Fruit fly (Drosophila melanogaster): ENCODE data around the gene CG8326.

DNA sequence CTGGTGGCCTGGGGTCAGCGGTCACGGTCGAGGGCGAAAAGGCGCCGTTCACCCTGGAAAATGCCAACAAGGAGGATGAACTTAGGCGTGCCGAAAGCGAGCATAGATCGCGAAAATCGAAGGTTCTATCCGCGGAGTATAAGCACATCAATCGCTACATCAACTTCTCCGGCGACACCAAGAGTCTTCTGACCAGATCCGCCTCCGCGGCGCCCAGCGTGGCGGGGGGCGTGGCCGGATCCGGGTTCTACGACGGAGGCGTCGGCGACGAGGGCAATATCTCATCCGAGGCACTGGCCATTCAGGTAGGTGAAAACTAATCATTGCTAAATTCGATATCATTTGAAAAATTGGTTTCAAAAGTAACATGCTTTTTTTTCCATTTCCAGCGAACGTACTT lies 31.7 kb downstream of the CG8326 start:
- TF ChIP-seq ttk (optimal IDR thresholded peaks at IDR 0.05) = no peak
- TF ChIP-seq insv (optimal IDR thresholded peaks at IDR 0.05) = no peak
- TF ChIP-seq psq (optimal IDR thresholded peaks at IDR 0.05) = no peak
- TF ChIP-seq Myc (optimal IDR thresholded peaks at IDR 0.05) = no peak
- no peak for TF ChIP-seq h (optimal IDR thresholded peaks at IDR 0.05)

Data from Kc167 (cell line).